Worm (Caenorhabditis elegans) whole organism, L1 larva: ENCODE measurements around the gene sucl-2.
A peak's percentile ranks its signal among the peaks of the same experiment; 100 is the strongest.

Source experiments
- C34B4.2 ChIP-seq: sonication (generic microtip); optimal IDR thresholded peaks from 2 replicates; lab custom pipeline; 2017; ENCODE audit warnings: mild to moderate bottlenecking, missing genetic modification characterization, missing compliant biosample characterization
- F16B12.6 ChIP-seq: fragments of 150-350 bp; optimal IDR thresholded peaks from 2 replicates; lab custom pipeline; 2014; ENCODE audit warnings: missing biosample characterization, missing genetic modification characterization
- Y116A8C.19 ChIP-seq: sonication (generic microtip); optimal IDR thresholded peaks from 2 replicates; lab custom pipeline; 2016; ENCODE audit warnings: missing compliant biosample characterization, missing genetic modification characterization, borderline replicate concordance
- ama-1 ChIP-seq: fragments of 150-350 bp; optimal IDR thresholded peaks from 2 replicates; lab custom pipeline; 2014
- ceh-63 ChIP-seq: fragments of 200-800 bp; sonication (Bioruptor generic); optimal IDR thresholded peaks from 2 replicates; lab custom pipeline; 2018; ENCODE audit warnings: mild to moderate bottlenecking, missing genetic modification characterization, missing compliant biosample characterization
- ceh-82 ChIP-seq, 3 experiments: fragments of 150-350 bp in 1 of 3; sonication (generic microtip) in 2 of 3; optimal IDR thresholded peaks; 2 replicates each; lab custom pipeline; 2014 to 2017; ENCODE audit warnings: missing biosample characterization in 3 of 3, missing genetic modification characterization in 3 of 3
- ceh-88 ChIP-seq: fragments of 200-800 bp; sonication (Bioruptor generic); IDR thresholded peaks from 2 replicates; pipeline ENCODE4 v1.3.6; 2022; ENCODE audit warnings: missing genetic modification characterization, missing compliant biosample characterization
- ceh-90 ChIP-seq: sonication (generic microtip); optimal IDR thresholded peaks from 2 replicates; lab custom pipeline; 2016; ENCODE audit warnings: missing genetic modification characterization, missing compliant biosample characterization
- dsc-1 ChIP-seq: sonication (generic microtip); optimal IDR thresholded peaks from 2 replicates; lab custom pipeline; 2016; ENCODE audit warnings: mild to moderate bottlenecking, missing genetic modification characterization, missing compliant biosample characterization
- efl-1 ChIP-seq, 4 experiments: fragments of 150-350 bp; optimal IDR thresholded peaks in 3 of 4; peaks in 1 of 4; 1 replicate in 1 of 4; 2 replicates in 3 of 4; lab custom pipeline; 2014; ENCODE audit warnings: missing biosample characterization in 2 of 4, missing genetic modification characterization in 2 of 4, missing genetic modification reagents in 2 of 4
- ets-5 ChIP-seq: fragments of 200-800 bp; sonication (Bioruptor generic); IDR thresholded peaks from 2 replicates; pipeline ENCODE4 v1.3.6; 2022; ENCODE audit warnings: missing genetic modification characterization, missing compliant biosample characterization
- fkh-4 ChIP-seq: sonication (generic microtip); optimal IDR thresholded peaks from 2 replicates; lab custom pipeline; 2016; ENCODE audit warnings: missing compliant biosample characterization, missing genetic modification characterization, borderline replicate concordance
- fkh-8 ChIP-seq: sonication (generic microtip); optimal IDR thresholded peaks from 2 replicates; lab custom pipeline; 2016; ENCODE audit warnings: mild to moderate bottlenecking, missing genetic modification characterization, missing compliant biosample characterization
- fos-1 ChIP-seq: fragments of 150-350 bp; optimal IDR thresholded peaks from 2 replicates; lab custom pipeline; 2014; ENCODE audit warnings: missing biosample characterization, missing genetic modification characterization
- grh-1 ChIP-seq: fragments of 200-800 bp; sonication (Bioruptor generic); IDR thresholded peaks from 2 replicates; pipeline ENCODE4 v1.3.6; 2022; ENCODE audit warnings: missing genetic modification reagents, missing genetic modification characterization, missing compliant biosample characterization
- hlh-17 ChIP-seq: fragments of 200-800 bp; sonication (Bioruptor generic); optimal IDR thresholded peaks from 2 replicates; lab custom pipeline; 2018; ENCODE audit warnings: missing genetic modification characterization, mild to moderate bottlenecking, missing compliant biosample characterization, moderate library complexity, borderline replicate concordance
- jun-1 ChIP-seq: fragments of 150-350 bp; optimal IDR thresholded peaks from 2 replicates; lab custom pipeline; 2014; ENCODE audit warnings: missing biosample characterization, missing genetic modification reagents, missing genetic modification characterization
- lin-15B ChIP-seq: fragments of 150-350 bp; sonication (generic microtip); optimal IDR thresholded peaks from 3 replicates; lab custom pipeline; 2014; ENCODE audit warnings: missing biosample characterization, missing genetic modification characterization
- lin-39 ChIP-seq: fragments of 150-350 bp; optimal IDR thresholded peaks from 2 replicates; lab custom pipeline; 2014; ENCODE audit warnings: missing biosample characterization, missing genetic modification reagents, missing genetic modification characterization
- lsy-2 ChIP-seq, 2 experiments: fragments of 150-350 bp; optimal IDR thresholded peaks; 2 replicates each; lab custom pipeline; 2014; ENCODE audit warnings: missing biosample characterization in 2 of 2, missing genetic modification characterization in 2 of 2
- mef-2 ChIP-seq: fragments of 150-350 bp; optimal IDR thresholded peaks from 2 replicates; lab custom pipeline; 2014; ENCODE audit warnings: missing biosample characterization, missing genetic modification characterization
- mep-1 ChIP-seq: fragments of 150-350 bp; optimal IDR thresholded peaks from 2 replicates; lab custom pipeline; 2014; ENCODE audit warnings: missing biosample characterization, missing genetic modification characterization
- nhr-20 ChIP-seq: sonication (generic microtip); optimal IDR thresholded peaks from 2 replicates; lab custom pipeline; 2016; ENCODE audit warnings: mild to moderate bottlenecking, missing genetic modification characterization, missing compliant biosample characterization
- nhr-28 ChIP-seq: fragments of 150-350 bp; optimal IDR thresholded peaks from 2 replicates; lab custom pipeline; 2014; ENCODE audit warnings: missing biosample characterization, missing genetic modification characterization
- nhr-47 ChIP-seq: sonication (generic microtip); optimal IDR thresholded peaks from 2 replicates; lab custom pipeline; 2016; ENCODE audit warnings: mild to moderate bottlenecking, missing genetic modification characterization, moderate library complexity, missing compliant biosample characterization
- nhr-85 ChIP-seq: sonication (generic microtip); peaks from one replicate; lab custom pipeline; 2016; ENCODE audit warnings: missing genetic modification characterization, inconsistent platforms, missing compliant biosample characterization
- pag-3 ChIP-seq: sonication (generic microtip); optimal IDR thresholded peaks from 2 replicates; lab custom pipeline; 2017; ENCODE audit warnings: missing genetic modification characterization, mild to moderate bottlenecking, missing compliant biosample characterization, antibody characterized with exemption, borderline replicate concordance; ENCODE audit not compliant: insufficient read depth
- pqm-1 ChIP-seq: sonication (generic microtip); optimal IDR thresholded peaks from 3 replicates; lab custom pipeline; 2017; ENCODE audit warnings: missing biosample characterization, missing genetic modification characterization
- snu-23 ChIP-seq: sonication (generic microtip); optimal IDR thresholded peaks from 2 replicates; lab custom pipeline; 2016; ENCODE audit warnings: missing genetic modification characterization, missing compliant biosample characterization
- sox-4 ChIP-seq: sonication (generic microtip); optimal IDR thresholded peaks from 2 replicates; lab custom pipeline; 2016; ENCODE audit warnings: missing genetic modification characterization, missing compliant biosample characterization
- sptf-1 ChIP-seq: fragments of 150-350 bp; optimal IDR thresholded peaks from 2 replicates; lab custom pipeline; 2014; ENCODE audit warnings: missing biosample characterization, missing genetic modification characterization
- sup-37 ChIP-seq: fragments of 200-800 bp; sonication (Bioruptor generic); optimal IDR thresholded peaks from 2 replicates; lab custom pipeline; 2018; ENCODE audit warnings: mild to moderate bottlenecking, missing genetic modification characterization, missing compliant biosample characterization
- tlp-1 ChIP-seq: fragments of 150-350 bp; optimal IDR thresholded peaks from 2 replicates; lab custom pipeline; 2014; ENCODE audit warnings: missing biosample characterization, missing genetic modification characterization
- unc-30 ChIP-seq: sonication (generic microtip); optimal IDR thresholded peaks from 2 replicates; lab custom pipeline; 2017; ENCODE audit warnings: missing biosample characterization, missing genetic modification characterization
- unc-62 ChIP-seq: fragments of 150-350 bp; optimal IDR thresholded peaks from 2 replicates; lab custom pipeline; 2014; ENCODE audit warnings: missing biosample characterization, missing genetic modification reagents, missing genetic modification characterization
- unc-98 ChIP-seq: fragments of 200-800 bp; sonication (Bioruptor generic); IDR thresholded peaks from 2 replicates; pipeline ENCODE4 v1.3.6; 2022; ENCODE audit warnings: missing genetic modification characterization, missing compliant biosample characterization
- vab-15 ChIP-seq: sonication (generic microtip); optimal IDR thresholded peaks from 2 replicates; lab custom pipeline; 2017; ENCODE audit warnings: missing genotype, mild to moderate bottlenecking, missing genetic modification characterization, missing compliant biosample characterization
- ztf-11 ChIP-seq, 2 experiments: sonication (generic microtip); optimal IDR thresholded peaks; 2 replicates each; lab custom pipeline; 2016 to 2017; ENCODE audit warnings: missing genetic modification characterization in 2 of 2, missing biosample characterization in 1 of 2, missing compliant biosample characterization in 1 of 2

Gene sucl-2

DNA sequence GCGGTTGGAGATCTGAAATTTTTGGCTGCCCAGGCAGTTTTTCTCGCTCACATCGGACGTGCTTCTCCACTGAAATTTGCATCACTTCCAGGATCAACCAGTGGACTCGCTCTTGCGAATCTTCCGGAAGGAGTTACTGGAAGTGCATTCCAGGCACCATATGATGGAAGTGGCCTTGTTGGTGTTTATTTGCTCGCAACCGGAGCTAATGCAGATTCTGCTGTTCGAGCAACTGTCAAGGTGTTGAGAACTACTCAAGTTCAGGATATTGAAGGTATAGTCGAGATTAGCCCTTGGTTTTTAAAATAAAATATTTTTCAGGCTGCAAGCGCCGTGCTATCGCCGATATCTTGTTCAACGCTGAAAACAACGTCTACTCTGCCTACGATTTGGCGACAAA is 20.4 kb downstream of the sucl-2 start:
- TF ChIP-seq efl-1 (optimal IDR thresholded peaks at IDR 0.05; lab: Kevin White, UChicago) = no peak
- TF ChIP-seq efl-1 (GFP tag; optimal IDR thresholded peaks at IDR 0.05 in 1 of 2; lab: Kevin White, UChicago) = peak in 1 of 2 experiments; percentile 57
- TF ChIP-seq Y116A8C.19 (tag; lab: Kevin White, UChicago) = no peak
- TF ChIP-seq pqm-1 (tag; lab: Kevin White, UChicago) = no peak

DNA sequence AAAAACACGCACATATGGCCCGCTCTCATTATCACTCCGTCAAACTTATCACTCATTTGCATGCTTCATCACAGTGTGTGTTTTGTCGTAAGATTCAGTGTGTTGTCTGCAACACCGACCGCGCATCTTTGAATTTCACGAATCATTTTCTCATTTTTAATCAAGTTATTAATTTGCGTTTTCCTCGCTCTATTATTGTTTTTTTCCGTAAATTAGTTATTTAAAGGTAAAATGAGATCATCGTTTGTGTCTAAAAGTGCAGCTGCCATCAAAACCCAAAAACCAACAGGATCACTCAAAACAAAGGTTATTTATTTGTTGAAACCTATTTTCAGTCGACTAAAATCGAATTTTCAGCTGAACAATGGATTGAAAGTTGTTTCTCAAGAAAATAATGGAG is 21.6 kb downstream of the sucl-2 start, which contains the start of the genes T24C4.5 and ucr-2.3:
Gene T24C4.5 (minus strand): TSS at position 101 of the 400 bp plus-strand sequence.
Gene ucr-2.3 (plus strand): TSS at position 227 of the 400 bp plus-strand sequence.
- TF ChIP-seq vab-15 (no peak), lin-15B (no peak), ets-5 (no peak), ceh-90 (tag; lab: Kevin White, UChicago) (no peak), jun-1 (no peak), ceh-88 (GFP tag; lab: Robert Waterston, UW) (no peak), F16B12.6 (no peak), nhr-20 (tag; lab: Kevin White, UChicago) (no peak)

DNA sequence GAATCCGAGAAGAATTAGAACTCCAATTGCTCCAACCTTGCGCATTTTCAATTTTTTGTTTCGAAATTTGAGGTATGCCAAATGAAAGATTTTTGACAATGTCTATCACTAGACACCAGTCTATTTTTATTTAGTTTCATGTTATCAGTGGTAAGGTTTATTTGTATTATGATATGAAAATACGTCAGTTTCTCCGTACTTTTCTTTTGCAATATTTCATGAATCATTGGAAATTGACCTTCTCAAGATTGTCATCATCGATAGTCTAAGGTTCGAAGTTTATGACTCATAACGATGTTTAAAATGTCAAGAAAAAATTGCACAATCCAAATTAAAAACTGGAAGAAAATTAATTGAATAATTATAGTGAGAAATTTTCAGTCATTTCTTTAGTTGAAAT is 27.8 kb downstream of the sucl-2 start, which contains the start of gene clc-19:
Gene clc-19 (minus strand): TSS at position 135 of the 400 bp plus-strand sequence.
- TF ChIP-seq grh-1 (no peak), fkh-4 (tag; lab: Kevin White, UChicago) (no peak), sptf-1 (no peak), unc-62 (GFP tag; lab: Kevin White, UChicago) (no peak), ztf-11 (tag; optimal IDR thresholded peaks at IDR 0.05; lab: Kevin White, UChicago) (no peak), lsy-2 (tag; optimal IDR thresholded peaks at IDR 0.05; lab: Kevin White, UChicago) (no peak), sup-37 (GFP tag; lab: Kevin White, UChicago) (no peak), mep-1 (tag; lab: Kevin White, UChicago) (no peak), ceh-88 (GFP tag; lab: Robert Waterston, UW) (no peak), F16B12.6 (no peak), mef-2 (tag; lab: Kevin White, UChicago) (no peak), unc-98 (GFP tag; lab: Robert Waterston, UW) (no peak), ceh-63 (GFP tag; lab: Kevin White, UChicago) (no peak), pqm-1 (tag; lab: Kevin White, UChicago) (no peak), jun-1 (no peak), sox-4 (tag; lab: Kevin White, UChicago) (no peak), efl-1 (optimal IDR thresholded peaks at IDR 0.05; lab: Kevin White, UChicago) (no peak), efl-1 (GFP tag; optimal IDR thresholded peaks at IDR 0.05 in 1 of 2; lab: Kevin White, UChicago) (no peak), snu-23 (GFP tag; lab: Kevin White, UChicago) (no peak)
- TF ChIP-seq, all 84 proteins: peak for 0

DNA sequence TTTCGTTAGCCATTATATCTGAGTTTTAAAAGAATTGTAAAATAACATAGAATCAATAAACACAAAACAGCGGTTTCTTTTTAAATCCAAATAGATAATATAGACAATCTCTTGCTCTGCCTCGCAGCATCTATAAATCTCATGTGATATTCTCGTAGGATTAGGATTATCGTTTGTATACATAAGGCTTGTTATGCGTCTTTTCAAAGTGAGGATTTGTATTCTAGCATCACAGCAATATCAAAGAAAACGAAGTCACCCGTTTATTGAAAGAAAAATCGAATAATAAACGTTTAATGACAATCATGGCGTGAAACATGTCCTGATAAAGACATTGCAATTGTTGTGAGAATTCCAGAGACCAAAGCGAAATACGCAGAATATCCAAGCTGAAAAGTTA is 28.8 kb downstream of the sucl-2 start, which contains the start of the genes T24C4.3 and clc-20:
Gene T24C4.3 (minus strand): TSS at position 101 of the 400 bp plus-strand sequence.
Gene clc-20 (plus strand): TSS at position 211 of the 400 bp plus-strand sequence.
- TF ChIP-seq ceh-82 (tag; optimal IDR thresholded peaks at IDR 0.05; lab: Kevin White, UChicago) = no peak
- no peak for TF ChIP-seq lin-39
- TF ChIP-seq sox-4 (tag; lab: Kevin White, UChicago) = peak; percentile 28
- no peak for TF ChIP-seq pag-3
- TF ChIP-seq fkh-8 (tag; lab: Kevin White, UChicago) = peak; percentile 23
- no peak for TF ChIP-seq nhr-85
- peak; percentile 72 for TF ChIP-seq dsc-1

DNA sequence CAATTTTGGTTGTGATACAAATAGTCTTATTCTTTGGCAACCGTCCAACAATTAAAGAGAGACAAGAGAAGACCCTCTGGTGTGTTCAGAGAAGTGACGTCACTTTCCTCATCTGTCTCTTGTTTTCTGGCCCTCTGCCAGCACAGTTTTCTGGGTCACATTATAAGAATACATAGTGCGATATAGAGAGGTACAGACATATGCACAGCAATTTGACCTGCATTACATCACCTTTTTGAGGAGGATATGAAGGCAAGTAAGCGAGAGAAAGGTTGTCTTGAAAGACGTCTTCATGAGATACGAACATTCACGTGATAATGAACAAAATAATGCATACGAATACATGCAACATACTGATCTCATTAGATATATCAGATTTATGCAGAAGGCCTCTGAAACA is 30.7 kb downstream of the sucl-2 start:
- TF ChIP-seq C34B4.2 (tag; lab: Kevin White, UChicago) (no peak), tlp-1 (tag; lab: Kevin White, UChicago) (no peak), hlh-17 (GFP tag; lab: Kevin White, UChicago) (no peak), unc-30 (tag; lab: Kevin White, UChicago) (no peak), ceh-88 (GFP tag; lab: Robert Waterston, UW) (no peak), nhr-28 (tag; lab: Kevin White, UChicago) (no peak), sox-4 (tag; lab: Kevin White, UChicago) (no peak), ztf-11 (tag; optimal IDR thresholded peaks at IDR 0.05; lab: Kevin White, UChicago) (no peak), fos-1 (tag; lab: Kevin White, UChicago) (no peak), nhr-47 (tag; lab: Kevin White, UChicago) (no peak), F16B12.6 (no peak), ama-1 (lab: Kevin White, UChicago) (no peak)
